Worm (Caenorhabditis elegans) whole organism, L4 larva: Measurements from ENCODE around the gene ceh-89.

Experiments
- F37D6.2 ChIP-seq: sonication (generic microtip); optimal IDR thresholded peaks from 2 replicates; lab custom pipeline; 2016; ENCODE audit warnings: mild to moderate bottlenecking, missing genetic modification characterization, missing compliant biosample characterization
- F44E2.7 ChIP-seq: fragments of 200-800 bp; sonication (Bioruptor generic); IDR thresholded peaks from 2 replicates; pipeline ENCODE4 v2.1.2; 2022; ENCODE audit warnings: missing genetic modification characterization, missing compliant biosample characterization
- F49E8.2 ChIP-seq: sonication (generic microtip); optimal IDR thresholded peaks from 2 replicates; lab custom pipeline; 2016; ENCODE audit warnings: missing compliant biosample characterization, mild to moderate bottlenecking, missing genetic modification characterization, borderline replicate concordance
- T20F7.1 ChIP-seq: fragments of 200-800 bp; sonication (Bioruptor generic); optimal IDR thresholded peaks from 2 replicates; lab custom pipeline; 2018; ENCODE audit warnings: mild to moderate bottlenecking, missing genetic modification characterization, missing compliant biosample characterization
- Y105C5A.15 ChIP-seq: fragments of 200-800 bp; sonication (Bioruptor generic); IDR thresholded peaks from 2 replicates; pipeline ENCODE4 v1.3.6; 2022; ENCODE audit warnings: missing genetic modification characterization, missing compliant biosample characterization
- Y5F2A.4 ChIP-seq: fragments of 200-800 bp; sonication (Bioruptor generic); optimal IDR thresholded peaks from 2 replicates; lab custom pipeline; 2018; ENCODE audit warnings: mild to moderate bottlenecking, missing genetic modification characterization, missing compliant biosample characterization
- Y75B8A.6 ChIP-seq: fragments of 200-800 bp; sonication (Bioruptor generic); IDR thresholded peaks from 2 replicates; pipeline ENCODE4 v1.3.6; 2022; ENCODE audit warnings: missing genetic modification reagents, missing genetic modification characterization, missing compliant biosample characterization
- ceh-20 ChIP-seq: fragments of 200-800 bp; sonication (Bioruptor generic); IDR thresholded peaks from 2 replicates; pipeline ENCODE4 v1.3.6; 2022; ENCODE audit warnings: missing genetic modification reagents, missing genetic modification characterization, missing compliant biosample characterization
- ceh-82 ChIP-seq: sonication (generic microtip); optimal IDR thresholded peaks from 2 replicates; lab custom pipeline; 2017; ENCODE audit warnings: missing biosample characterization, missing genetic modification characterization
- cey-2 ChIP-seq: sonication (generic microtip); optimal IDR thresholded peaks from 3 replicates; lab custom pipeline; 2017; ENCODE audit warnings: missing genetic modification characterization, mild to moderate bottlenecking, missing compliant biosample characterization, antibody characterized with exemption, borderline replicate concordance; ENCODE audit not compliant: insufficient read depth
- daf-16 ChIP-seq, 3 experiments: sonication (generic microtip); optimal IDR thresholded peaks; 2 replicates each; lab custom pipeline; 2016 to 2017; ENCODE audit warnings: missing genetic modification characterization in 3 of 3, missing genetic modification reagents in 3 of 3, mild to moderate bottlenecking in 2 of 3, missing compliant biosample characterization in 2 of 3, missing biosample characterization in 1 of 3, moderate library complexity in 1 of 3
- daf-8 ChIP-seq: fragments of 200-800 bp; sonication (Bioruptor generic); IDR thresholded peaks from 2 replicates; pipeline ENCODE4 v1.3.6; 2022; ENCODE audit warnings: missing genetic modification characterization, missing compliant biosample characterization
- dmd-6 ChIP-seq: fragments of 200-800 bp; sonication (Bioruptor generic); IDR thresholded peaks from 2 replicates; pipeline ENCODE4 v1.3.6; 2022; ENCODE audit warnings: missing genetic modification reagents, missing genetic modification characterization, missing compliant biosample characterization
- dmd-9 ChIP-seq: fragments of 200-800 bp; sonication (Bioruptor generic); IDR thresholded peaks from 2 replicates; pipeline ENCODE4 v1.3.6; 2022; ENCODE audit warnings: missing genetic modification reagents, missing genetic modification characterization, missing compliant biosample characterization
- dpl-1 ChIP-seq: fragments of 150-350 bp; optimal IDR thresholded peaks from 2 replicates; lab custom pipeline; 2014; ENCODE audit warnings: missing biosample characterization, missing genetic modification reagents, missing genetic modification characterization
- duxl-1 ChIP-seq: sonication (generic microtip); optimal IDR thresholded peaks from 2 replicates; lab custom pipeline; 2016; ENCODE audit warnings: mild to moderate bottlenecking, missing genetic modification characterization, moderate library complexity, missing compliant biosample characterization; ENCODE audit not compliant: poor library complexity
- dve-1 ChIP-seq: sonication (generic microtip); optimal IDR thresholded peaks from 2 replicates; lab custom pipeline; 2017; ENCODE audit warnings: antibody characterized with exemption, mild to moderate bottlenecking, missing genetic modification characterization, missing compliant biosample characterization; ENCODE audit not compliant: insufficient read depth
- fkh-10 ChIP-seq: fragments of 150-350 bp; optimal IDR thresholded peaks from 2 replicates; lab custom pipeline; 2014; ENCODE audit warnings: missing biosample characterization, missing genetic modification reagents, missing genetic modification characterization
- fos-1 ChIP-seq: fragments of 150-350 bp; optimal IDR thresholded peaks from 2 replicates; lab custom pipeline; 2014; ENCODE audit warnings: missing biosample characterization, missing genetic modification characterization
- gei-8 ChIP-seq: fragments of 200-800 bp; sonication (Bioruptor generic); optimal IDR thresholded peaks from 2 replicates; lab custom pipeline; 2018; ENCODE audit warnings: mild to moderate bottlenecking, missing genetic modification characterization, missing compliant biosample characterization
- hlh-11 ChIP-seq: fragments of 200-800 bp; sonication (Bioruptor generic); optimal IDR thresholded peaks from 2 replicates; lab custom pipeline; 2018; ENCODE audit warnings: mild to moderate bottlenecking, missing genetic modification characterization, missing compliant biosample characterization
- jun-1 ChIP-seq: fragments of 150-350 bp; optimal IDR thresholded peaks from 2 replicates; lab custom pipeline; 2014; ENCODE audit warnings: missing biosample characterization, missing genetic modification reagents, missing genetic modification characterization
- lin-1 ChIP-seq: fragments of 200-800 bp; sonication (Bioruptor generic); IDR thresholded peaks from 2 replicates; pipeline ENCODE4 v1.3.6; 2022; ENCODE audit warnings: missing genetic modification reagents, missing genetic modification characterization, missing compliant biosample characterization
- lin-13 ChIP-seq: fragments of 150-350 bp; optimal IDR thresholded peaks from 2 replicates; lab custom pipeline; 2014; ENCODE audit warnings: missing biosample characterization, missing genetic modification reagents, missing genetic modification characterization
- lin-38 ChIP-seq: fragments of 200-800 bp; sonication (Bioruptor generic); IDR thresholded peaks from 2 replicates; pipeline ENCODE4 v1.3.6; 2022; ENCODE audit warnings: missing genetic modification reagents, missing genetic modification characterization, missing compliant biosample characterization
- lin-39 ChIP-seq: fragments of 150-350 bp; optimal IDR thresholded peaks from 2 replicates; lab custom pipeline; 2014; ENCODE audit warnings: missing biosample characterization, missing genetic modification reagents, missing genetic modification characterization
- lir-3 ChIP-seq: sonication (generic microtip); optimal IDR thresholded peaks from 2 replicates; lab custom pipeline; 2016; ENCODE audit warnings: mild to moderate bottlenecking, missing genetic modification characterization, missing compliant biosample characterization
- madf-9 ChIP-seq: fragments of 200-800 bp; sonication (Bioruptor generic); conservative IDR thresholded peaks from 2 replicates; pipeline ENCODE4 v1.3.6; 2022; ENCODE audit warnings: missing genetic modification reagents, missing genetic modification characterization, missing compliant biosample characterization
- mdl-1 ChIP-seq, 2 experiments: fragments of 150-350 bp in 1 of 2; sonication (generic microtip) in 1 of 2; optimal IDR thresholded peaks; 2 replicates each; lab custom pipeline; 2014 to 2017; ENCODE audit warnings: missing biosample characterization in 2 of 2, missing genetic modification characterization in 2 of 2
- mdt-29 ChIP-seq: fragments of 200-800 bp; sonication (Bioruptor generic); IDR thresholded peaks from 2 replicates; pipeline ENCODE4 v1.3.6; 2022; ENCODE audit warnings: missing genetic modification reagents, missing genetic modification characterization, missing compliant biosample characterization
- nhr-10 ChIP-seq: fragments of 150-350 bp; optimal IDR thresholded peaks from 2 replicates; lab custom pipeline; 2014; ENCODE audit warnings: missing biosample characterization, missing genetic modification characterization
- nhr-102 ChIP-seq: sonication (generic microtip); optimal IDR thresholded peaks from 2 replicates; lab custom pipeline; 2016; ENCODE audit warnings: mild to moderate bottlenecking, missing genetic modification characterization, moderate library complexity, missing compliant biosample characterization
- nhr-11 ChIP-seq: fragments of 150-350 bp; optimal IDR thresholded peaks from 2 replicates; lab custom pipeline; 2014; ENCODE audit warnings: missing biosample characterization, missing genetic modification characterization
- nhr-41 ChIP-seq: fragments of 200-800 bp; sonication (Bioruptor generic); IDR thresholded peaks from 2 replicates; pipeline ENCODE4 v1.3.6; 2022; ENCODE audit warnings: missing genetic modification reagents, missing genetic modification characterization, missing compliant biosample characterization
- nhr-6 ChIP-seq: fragments of 150-350 bp; optimal IDR thresholded peaks from 2 replicates; lab custom pipeline; 2014; ENCODE audit warnings: missing biosample characterization, missing genetic modification characterization
- nhr-76 ChIP-seq: fragments of 150-350 bp; optimal IDR thresholded peaks from 2 replicates; lab custom pipeline; 2014; ENCODE audit warnings: missing biosample characterization, missing genetic modification characterization
- nhr-77 ChIP-seq: fragments of 150-350 bp; optimal IDR thresholded peaks from 2 replicates; lab custom pipeline; 2014; ENCODE audit warnings: missing biosample characterization, missing genetic modification characterization
- pha-4 ChIP-seq, 2 experiments: fragments of 150-350 bp in 1 of 2; fragments of 200-800 bp in 1 of 2; sonication (Bioruptor generic) in 1 of 2; IDR thresholded peaks in 1 of 2; optimal IDR thresholded peaks in 1 of 2; 2 replicates each; pipeline versions ENCODE4 v1.3.6 to Lab custom; 2014 to 2022; ENCODE audit warnings: missing genetic modification characterization in 2 of 2, missing genetic modification reagents in 2 of 2, missing biosample characterization in 1 of 2, missing compliant biosample characterization in 1 of 2
- rbr-2 ChIP-seq: sonication (generic microtip); optimal IDR thresholded peaks from 2 replicates; lab custom pipeline; 2016; ENCODE audit warnings: missing genotype, missing genetic modification characterization, missing compliant biosample characterization
- sdz-12 ChIP-seq: fragments of 200-800 bp; sonication (Bioruptor generic); optimal IDR thresholded peaks from 2 replicates; lab custom pipeline; 2018; ENCODE audit warnings: mild to moderate bottlenecking, missing genetic modification characterization, missing compliant biosample characterization
- skn-1 ChIP-seq: fragments of 150-350 bp; optimal IDR thresholded peaks from 2 replicates; lab custom pipeline; 2014; ENCODE audit warnings: missing biosample characterization, missing genetic modification characterization
- unc-130 ChIP-seq: sonication (generic microtip); optimal IDR thresholded peaks from 2 replicates; lab custom pipeline; 2016; ENCODE audit warnings: missing genetic modification reagents, missing genetic modification characterization, missing compliant biosample characterization
- unc-62 ChIP-seq, 3 experiments: fragments of 150-350 bp in 1 of 3; sonication (generic microtip); optimal IDR thresholded peaks in 2 of 3; peaks in 1 of 3; 1 replicate in 1 of 3; 2 replicates in 2 of 3; lab custom pipeline; 2014 to 2017; ENCODE audit warnings: missing biosample characterization in 3 of 3, missing genetic modification characterization in 3 of 3, missing genetic modification reagents in 3 of 3, missing genotype in 1 of 3
- vab-7 ChIP-seq: fragments of 200-800 bp; sonication (Bioruptor generic); IDR thresholded peaks from 2 replicates; pipeline ENCODE4 v1.3.6; 2022; ENCODE audit warnings: missing genetic modification reagents, missing genetic modification characterization, missing compliant biosample characterization
- zfp-3 ChIP-seq: fragments of 200-800 bp; sonication (Bioruptor generic); conservative IDR thresholded peaks from 2 replicates; pipeline ENCODE4 v1.3.6; 2022; ENCODE audit warnings: missing genetic modification reagents, missing genetic modification characterization, missing compliant biosample characterization
- zip-2 ChIP-seq: fragments of 150-350 bp; optimal IDR thresholded peaks from 2 replicates; lab custom pipeline; 2014; ENCODE audit warnings: missing biosample characterization, missing genetic modification characterization
- ztf-7 ChIP-seq: fragments of 150-350 bp; optimal IDR thresholded peaks from 2 replicates; lab custom pipeline; 2014; ENCODE audit warnings: missing biosample characterization, missing genetic modification characterization

The ceh-89 gene

DNA sequence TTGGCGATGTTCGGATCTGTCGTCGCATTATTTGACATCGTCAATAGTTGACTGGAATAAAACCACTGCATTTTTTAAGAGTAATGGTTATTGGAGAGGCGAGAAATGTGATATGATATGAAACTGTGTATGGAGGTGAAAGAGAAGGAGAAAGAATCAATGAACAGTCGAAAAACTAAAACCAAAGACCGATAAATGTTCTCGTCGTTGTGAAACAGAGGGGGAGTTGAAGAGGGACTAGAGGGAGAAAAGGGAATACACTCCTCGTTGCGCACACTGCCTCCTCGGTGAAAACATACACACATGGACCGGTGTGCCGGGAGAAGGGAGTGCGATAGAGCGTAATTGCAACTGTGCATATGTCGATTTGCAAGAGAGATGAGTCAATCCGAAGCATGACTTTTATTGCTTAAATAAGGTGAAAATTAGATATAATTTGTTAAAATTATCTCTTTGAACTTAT lies 27.9 kb downstream of the ceh-89 start, which contains the start of gene sym-4 (continued):
- TF ChIP-seq cey-2 (no peak), nhr-41 (GFP tag; lab: Robert Waterston, UW) (peak; percentile 46; the same call in 1 of the 2 replicates), nhr-11 (tag; lab: Kevin White, UChicago) (peak; percentile 96)

DNA sequence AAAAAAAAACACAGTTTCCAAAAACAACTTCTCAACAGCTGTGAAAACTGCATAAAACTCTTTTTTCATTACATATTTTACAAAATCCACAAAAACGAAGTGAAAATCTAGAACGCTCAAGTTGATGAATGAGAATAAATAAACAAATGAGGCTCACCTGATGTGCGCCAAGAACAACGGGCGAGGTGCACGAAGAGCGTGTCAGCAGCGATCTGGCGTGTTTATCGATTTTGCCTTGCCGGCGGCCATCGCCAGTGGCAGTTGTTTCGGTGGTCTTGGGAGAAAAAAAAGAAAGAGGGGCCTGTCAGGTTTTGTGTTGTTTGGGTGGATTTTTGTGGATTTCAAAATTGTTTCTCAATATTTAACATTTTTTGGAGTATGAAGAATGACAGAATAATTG lies 32.1 kb downstream of the ceh-89 start, which contains the start of gene idhb-1:
TSS of gene idhb-1 (minus strand) at position 214 of the 400 bp plus-strand sequence.
- TF ChIP-seq Y5F2A.4 (GFP tag; lab: Kevin White, UChicago) = no peak
- no peak for TF ChIP-seq unc-130
- no peak for TF ChIP-seq nhr-77
- TF ChIP-seq jun-1 (tag; lab: Kevin White, UChicago) = peak; percentile 9
- peak in 1 of 2 experiments; percentile 61 for TF ChIP-seq mdl-1 (tag; optimal IDR thresholded peaks at IDR 0.05; lab: Kevin White, UChicago)
- TF ChIP-seq lin-1 = no peak
- no peak for TF ChIP-seq Y105C5A.15 (GFP tag; lab: Robert Waterston, UW)
- no peak for TF ChIP-seq ceh-20 (GFP tag; lab: Robert Waterston, UW)
- no peak for TF ChIP-seq nhr-6
- TF ChIP-seq daf-16 (GFP tag; optimal IDR thresholded peaks at IDR 0.05; lab: Kevin White, UChicago) = peak in 1 of 2 experiments; percentile 88
- TF ChIP-seq daf-16 (tag; optimal IDR thresholded peaks at IDR 0.05; lab: Kevin White, UChicago) = peak; percentile 72
- TF ChIP-seq dmd-6 (GFP tag; lab: Robert Waterston, UW) = no peak
- TF ChIP-seq lin-38 (GFP tag; lab: Robert Waterston, UW) = no peak
- TF ChIP-seq nhr-102 (tag; lab: Kevin White, UChicago) = peak; percentile 6
- TF ChIP-seq pha-4 (GFP tag; IDR thresholded peaks at IDR 0.05; lab: Robert Waterston, UW) = peak; percentile 54; the same call in 1 of the 2 replicates
- TF ChIP-seq pha-4 (tag; optimal IDR thresholded peaks at IDR 0.05; lab: Kevin White, UChicago) = no peak
- peak; percentile 71 for TF ChIP-seq rbr-2
- TF ChIP-seq ztf-7 (tag; lab: Kevin White, UChicago) = no peak
- TF ChIP-seq skn-1 (tag; lab: Kevin White, UChicago) = no peak
- no peak for TF ChIP-seq F44E2.7 (GFP tag; lab: Robert Waterston, UW)
- TF ChIP-seq Y75B8A.6 (GFP tag; lab: Robert Waterston, UW) = no peak
- peak; percentile 62 for TF ChIP-seq nhr-11 (tag; lab: Kevin White, UChicago)
- TF ChIP-seq madf-9 = no peak
- TF ChIP-seq daf-8 (GFP tag; lab: Robert Waterston, UW) = no peak
- peak; percentile 49 for TF ChIP-seq lin-13
- TF ChIP-seq F37D6.2 (tag; lab: Kevin White, UChicago) = peak; percentile 47
- no peak for TF ChIP-seq fos-1
- TF ChIP-seq lir-3 = no peak
- TF ChIP-seq nhr-10 (tag; lab: Kevin White, UChicago) = no peak
- TF ChIP-seq sdz-12 (GFP tag; lab: Kevin White, UChicago) = no peak
- TF ChIP-seq cey-2 = no peak
- TF ChIP-seq nhr-76 (tag; lab: Kevin White, UChicago) = no peak
- no peak for TF ChIP-seq mdt-29
- no peak for TF ChIP-seq zfp-3 (GFP tag; lab: Robert Waterston, UW)
- peak; percentile 28 for TF ChIP-seq T20F7.1 (GFP tag; lab: Kevin White, UChicago)
- no peak for TF ChIP-seq vab-7 (GFP tag; lab: Robert Waterston, UW)
- no peak for TF ChIP-seq gei-8 (GFP tag; lab: Kevin White, UChicago)
- TF ChIP-seq dmd-9 (GFP tag; lab: Robert Waterston, UW) = no peak
- TF ChIP-seq duxl-1 (tag; lab: Kevin White, UChicago) = no peak
- TF ChIP-seq fkh-10 = peak; percentile 25
- TF ChIP-seq F49E8.2 = no peak
- peak; percentile 85 for TF ChIP-seq dve-1 (tag; lab: Kevin White, UChicago)
- TF ChIP-seq ceh-82 (tag; lab: Kevin White, UChicago) = no peak
- TF ChIP-seq dpl-1 (GFP tag; lab: Kevin White, UChicago) = peak; percentile 68
- no peak for TF ChIP-seq lin-39 (tag; lab: Kevin White, UChicago)
- TF ChIP-seq unc-62 (GFP tag; optimal IDR thresholded peaks at IDR 0.05 in 1 of 2; lab: Kevin White, UChicago) = peak in 1 of 2 experiments; percentile 85
- TF ChIP-seq unc-62 (tag; optimal IDR thresholded peaks at IDR 0.05; lab: Kevin White, UChicago) = no peak
- no peak for TF ChIP-seq zip-2 (tag; lab: Kevin White, UChicago)
- TF ChIP-seq hlh-11 (tag; lab: Kevin White, UChicago) = peak; percentile 84
